Worm (Caenorhabditis elegans) whole organism, L3 larva: ENCODE data around the gene pat-9.

Source experiments
- R02D3.7 ChIP-seq: fragments of 150-350 bp; optimal IDR thresholded peaks from 2 replicates; lab custom pipeline; 2014; ENCODE audit warnings: missing biosample characterization, missing genetic modification characterization
- ama-1 ChIP-seq: fragments of 150-350 bp; optimal IDR thresholded peaks from 2 replicates; lab custom pipeline; 2018
- ceh-16 ChIP-seq: sonication (generic microtip); optimal IDR thresholded peaks from 2 replicates; lab custom pipeline; 2017; ENCODE audit warnings: missing biosample characterization, missing genetic modification characterization
- ceh-9 ChIP-seq: sonication (generic microtip); optimal IDR thresholded peaks from 2 replicates; lab custom pipeline; 2018; ENCODE audit warnings: missing biosample characterization, missing genetic modification characterization
- egl-5 ChIP-seq: fragments of 150-350 bp; optimal IDR thresholded peaks from 2 replicates; lab custom pipeline; 2017; ENCODE audit warnings: missing biosample characterization, missing genetic modification reagents, missing genetic modification characterization, inconsistent platforms
- elt-2 ChIP-seq: sonication (generic microtip); optimal IDR thresholded peaks from 2 replicates; lab custom pipeline; 2016; ENCODE audit warnings: missing genetic modification reagents, mild to moderate bottlenecking, missing genetic modification characterization, missing compliant biosample characterization
- elt-3 ChIP-seq, 3 experiments: fragments of 150-350 bp in 1 of 3; sonication (generic microtip) in 2 of 3; optimal IDR thresholded peaks; 2 replicates in 2 of 3; 4 replicates in 1 of 3; lab custom pipeline; 2014 to 2017; ENCODE audit warnings: missing biosample characterization in 3 of 3, missing genetic modification characterization in 3 of 3
- fkh-10 ChIP-seq: sonication (generic microtip); optimal IDR thresholded peaks from 2 replicates; lab custom pipeline; 2017; ENCODE audit warnings: missing biosample characterization, missing genetic modification reagents, missing genetic modification characterization
- fkh-2 ChIP-seq: fragments of 150-350 bp; optimal IDR thresholded peaks from 2 replicates; lab custom pipeline; 2014; ENCODE audit warnings: missing biosample characterization, missing genetic modification reagents, missing genetic modification characterization
- fos-1 ChIP-seq: fragments of 150-350 bp; optimal IDR thresholded peaks from 2 replicates; lab custom pipeline; 2014; ENCODE audit warnings: missing biosample characterization, missing genetic modification characterization
- jun-1 ChIP-seq: fragments of 150-350 bp; optimal IDR thresholded peaks from 2 replicates; lab custom pipeline; 2014; ENCODE audit warnings: missing biosample characterization, missing genetic modification reagents, missing genetic modification characterization
- lin-39 ChIP-seq: fragments of 150-350 bp; optimal IDR thresholded peaks from 2 replicates; lab custom pipeline; 2018; ENCODE audit warnings: missing biosample characterization, missing genetic modification reagents, missing genetic modification characterization
- lsy-12 ChIP-seq: sonication (generic microtip); optimal IDR thresholded peaks from 2 replicates; lab custom pipeline; 2016; ENCODE audit warnings: mild to moderate bottlenecking, missing genetic modification characterization, missing compliant biosample characterization
- mml-1 ChIP-seq: fragments of 150-350 bp; sonication (generic microtip); optimal IDR thresholded peaks from 3 replicates; lab custom pipeline; 2014; ENCODE audit warnings: missing biosample characterization, missing genetic modification characterization
- nfya-1 ChIP-seq: sonication (generic microtip); optimal IDR thresholded peaks from 2 replicates; lab custom pipeline; 2017; ENCODE audit warnings: missing genetic modification characterization, mild to moderate bottlenecking, missing compliant biosample characterization, antibody characterized with exemption, moderate library complexity; ENCODE audit not compliant: insufficient read depth
- nhr-28 ChIP-seq: fragments of 150-350 bp; optimal IDR thresholded peaks from 2 replicates; lab custom pipeline; 2014; ENCODE audit warnings: missing biosample characterization, missing genetic modification characterization
- nhr-76 ChIP-seq: fragments of 150-350 bp; sonication (generic microtip); optimal IDR thresholded peaks from 5 replicates; lab custom pipeline; 2014; ENCODE audit warnings: missing biosample characterization, missing genetic modification characterization
- nhr-77 ChIP-seq: fragments of 150-350 bp; optimal IDR thresholded peaks from 2 replicates; lab custom pipeline; 2014; ENCODE audit warnings: missing biosample characterization, missing genetic modification characterization
- pha-4 ChIP-seq: fragments of 150-350 bp; optimal IDR thresholded peaks from 2 replicates; lab custom pipeline; 2014; ENCODE audit warnings: missing biosample characterization, missing genetic modification reagents, missing genetic modification characterization
- pqm-1 ChIP-seq: fragments of 150-350 bp; optimal IDR thresholded peaks from 2 replicates; lab custom pipeline; 2017; ENCODE audit warnings: missing biosample characterization, missing genetic modification characterization, inconsistent platforms
- skn-1 ChIP-seq: fragments of 150-350 bp; optimal IDR thresholded peaks from 2 replicates; lab custom pipeline; 2014; ENCODE audit warnings: missing biosample characterization, missing genetic modification characterization
- tbx-2 ChIP-seq: sonication (generic microtip); optimal IDR thresholded peaks from 2 replicates; lab custom pipeline; 2016; ENCODE audit warnings: mild to moderate bottlenecking, missing genetic modification characterization, missing compliant biosample characterization
- unc-39 ChIP-seq: sonication (generic microtip); optimal IDR thresholded peaks from 4 replicates; lab custom pipeline; 2017; ENCODE audit warnings: missing biosample characterization, missing genetic modification characterization
- ztf-4 ChIP-seq: fragments of 150-350 bp; optimal IDR thresholded peaks from 2 replicates; lab custom pipeline; 2014; ENCODE audit warnings: missing biosample characterization, missing genetic modification characterization

The pat-9 gene

DNA sequence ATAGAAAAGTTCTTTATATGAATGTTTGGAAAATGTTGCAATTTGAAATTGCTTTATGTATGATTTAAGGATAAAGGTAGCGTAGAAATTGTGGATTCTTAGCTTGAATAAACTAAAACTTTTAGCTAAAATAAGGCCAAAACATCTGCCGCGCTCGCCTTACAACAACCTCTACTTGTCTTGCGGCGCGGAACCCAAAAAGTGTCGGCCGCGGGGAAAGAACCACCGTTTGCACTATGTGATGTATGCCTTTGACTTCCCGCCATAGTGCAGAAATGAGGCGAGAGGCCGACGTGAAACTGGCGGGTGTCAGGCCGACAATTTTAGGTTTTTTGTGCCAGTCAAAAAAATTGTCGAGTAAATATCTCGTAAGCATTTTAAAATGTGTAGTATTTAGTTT, 35.2 kb downstream of the pat-9 start:
- TF ChIP-seq elt-3 (tag; optimal IDR thresholded peaks at IDR 0.05; lab: Kevin White, UChicago) (no peak), nhr-77 (no peak), R02D3.7 (tag; lab: Kevin White, UChicago) (no peak), egl-5 (tag; lab: Kevin White, UChicago) (no peak), fkh-10 (GFP tag; lab: Kevin White, UChicago) (no peak), jun-1 (tag; lab: Kevin White, UChicago) (no peak), elt-2 (tag; lab: Kevin White, UChicago) (no peak), fkh-2 (tag; lab: Kevin White, UChicago) (no peak)

ce11 chrX:16574303-16574702, 37.6 kb downstream of the pat-9 start:
- TF ChIP-seq ceh-9 (tag; lab: Kevin White, UChicago) (no peak), lsy-12 (tag; lab: Kevin White, UChicago) (no peak), tbx-2 (tag; lab: Kevin White, UChicago) (no peak), nhr-28 (tag; lab: Kevin White, UChicago) (no peak), nfya-1 (tag; lab: Kevin White, UChicago) (no peak), fos-1 (tag; lab: Kevin White, UChicago) (no peak), egl-5 (tag; lab: Kevin White, UChicago) (no peak), skn-1 (no peak), pqm-1 (no peak), lin-39 (tag; lab: Kevin White, UChicago) (no peak), R02D3.7 (tag; lab: Kevin White, UChicago) (no peak), nhr-76 (no peak)

ce11 chrX:16575262-16575661, 38.6 kb downstream of the pat-9 start:
- TF ChIP-seq pqm-1: no peak

- TF ChIP-seq pha-4: peak; percentile 21
- TF ChIP-seq mml-1 (tag; lab: Kevin White, UChicago): no peak
Measured at ce11 chrX:16579303-16579795, 42.7 kb downstream of the pat-9 start, which contains the start of gene ser-1. ser-1 (plus strand) TSS chrX:16579745.

ce11 chrX:16588102-16588501, 51.4 kb downstream of the pat-9 start:
- no peak for TF ChIP-seq unc-39 (tag; lab: Kevin White, UChicago)
- TF ChIP-seq nfya-1 (tag; lab: Kevin White, UChicago): no peak
- TF ChIP-seq ama-1 (lab: Kevin White, UChicago): no peak
- TF ChIP-seq ztf-4: no peak
- no peak for TF ChIP-seq ceh-16 (tag; lab: Kevin White, UChicago)
- TF ChIP-seq fkh-10 (GFP tag; lab: Kevin White, UChicago): peak; percentile 82
